Fruit fly (Drosophila melanogaster) whole organism, larva: ENCODE data around the gene CG1532.

Source experiments
- noc ChIP-seq: fragments of 200-800 bp; sonication (Bioruptor generic); optimal IDR thresholded peaks from 3 replicates; lab custom pipeline; 2019; ENCODE audit warnings: missing biosample characterization, mild to moderate bottlenecking, missing genetic modification characterization, moderate library complexity

CG1532 gene

dm6 chrX:21053099-21053715, 25.0 kb upstream of the CG1532 start:
- TF ChIP-seq noc (tag; lab: Kevin White, UChicago) = peak; percentile 71

- TF ChIP-seq noc (tag; lab: Kevin White, UChicago) = no peak
These were observed 19.6 kb upstream of the CG1532 start for dm6 chrX:21047717-21048116.

- no peak for TF ChIP-seq noc (tag; lab: Kevin White, UChicago)
These were observed 18.0 kb upstream of the CG1532 start for dm6 chrX:21046141-21046540.

dm6 chrX:21045448-21045941, 17.3 kb upstream of the CG1532 start:
- no peak for TF ChIP-seq noc (tag; lab: Kevin White, UChicago)

- TF ChIP-seq noc (tag; lab: Kevin White, UChicago) = peak; percentile 52
These were observed 16.8 kb upstream of the CG1532 start, which contains the start of gene Cbs for dm6 chrX:21044831-21045447. TSS of gene Cbs (plus strand) at chrX:21045138.

dm6 chrX:21044278-21044830, 16.2 kb upstream of the CG1532 start:
- TF ChIP-seq noc (tag; lab: Kevin White, UChicago) = no peak

- peak; percentile 86 for TF ChIP-seq noc (tag; lab: Kevin White, UChicago)
These were observed 14.7 kb upstream of the CG1532 start for dm6 chrX:21042638-21043513.

- no peak for TF ChIP-seq noc (tag; lab: Kevin White, UChicago)
These were observed 13.7 kb upstream of the CG1532 start, which contains the start of gene Mgstl for dm6 chrX:21041825-21042224. TSS of gene Mgstl (plus strand) at chrX:21042125.

dm6 chrX:21040505-21040904, 12.3 kb upstream of the CG1532 start, which contains the start of gene CG15449:
TSS of gene CG15449 (minus strand) at chrX:21040605.
- TF ChIP-seq noc (tag; lab: Kevin White, UChicago) = no peak

dm6 chrX:21035938-21036324, 7.8 kb upstream of the CG1532 start:
- TF ChIP-seq noc (tag; lab: Kevin White, UChicago) = no peak

- TF ChIP-seq noc (tag; lab: Kevin White, UChicago) = peak; percentile 31
These were observed 7.2 kb upstream of the CG1532 start, which contains the start of gene Ntf-2 for dm6 chrX:21035208-21035937. TSS of gene Ntf-2 (plus strand) at chrX:21035469.

- no peak for TF ChIP-seq noc (tag; lab: Kevin White, UChicago)
These were observed 6.5 kb upstream of the CG1532 start for dm6 chrX:21034638-21035037.

dm6 chrX:21031819-21032261, 3.7 kb upstream of the CG1532 start, which contains the start of gene CG1529:
TSS of gene CG1529 (minus strand) at chrX:21031950.
- TF ChIP-seq noc (tag; lab: Kevin White, UChicago) = no peak

- no peak for TF ChIP-seq noc (tag; lab: Kevin White, UChicago)
These were observed 2.4 kb downstream of the CG1532 start, which contains the start of gene r-cup for dm6 chrX:21025788-21026187. TSS of gene r-cup (minus strand) at chrX:21025888.

- TF ChIP-seq noc (tag; lab: Kevin White, UChicago) = no peak
These were observed 10.6 kb downstream of the CG1532 start for dm6 chrX:21017568-21017967.
